Fruit fly (Drosophila melanogaster): ENCODE measurements around the gene srp.
A peak's percentile ranks its signal among the peaks of the same experiment; 100 is the strongest.

srp gene

dm6 chr3R:16004691-16005474 lies 18.9 kb downstream of the srp start:
- TF ChIP-seq fd96Ca (GFP tag; IDR thresholded peaks at IDR 0.05) = 0 out of 3 replicates have a peak, but pooled peaks have one; percentile 43
- no peak for TF ChIP-seq EcR (GFP tag; optimal IDR thresholded peaks at IDR 0.05)
- peak; percentile 19; the same call in 1 of the 2 replicates for TF ChIP-seq Ets98B (GFP tag; IDR thresholded peaks at IDR 0.05)
- TF ChIP-seq CG8159 (tag; optimal IDR thresholded peaks at IDR 0.05) = peak; percentile 49
- 0 out of 2 replicates have a peak, but pooled peaks have one; percentile 23 for TF ChIP-seq CG12605 (GFP tag; IDR thresholded peaks at IDR 0.05)

- TF ChIP-seq CG8301 (tag; optimal IDR thresholded peaks at IDR 0.05) (no peak), CG13204 (GFP tag; optimal IDR thresholded peaks at IDR 0.05) (no peak), CG34367 (tag; optimal IDR thresholded peaks at IDR 0.05) (no peak), EcR (GFP tag; optimal IDR thresholded peaks at IDR 0.05) (no peak), fd96Ca (GFP tag; IDR thresholded peaks at IDR 0.05) (no peak), CG15710 (tag; optimal IDR thresholded peaks at IDR 0.05) (no peak)
These were observed 20.0 kb downstream of the srp start for dm6 chr3R:16005943-16006342.

dm6 chr3R:16006806-16007556 lies 21.0 kb downstream of the srp start:
- TF ChIP-seq gl (tag; optimal IDR thresholded peaks at IDR 0.05) (no peak), rn (GFP tag; IDR thresholded peaks at IDR 0.05) (no peak), CG10348 (GFP tag; IDR thresholded peaks at IDR 0.05) (no peak), fd96Ca (GFP tag; IDR thresholded peaks at IDR 0.05) (no peak), CG8159 (tag; optimal IDR thresholded peaks at IDR 0.05) (no peak), EcR (GFP tag; optimal IDR thresholded peaks at IDR 0.05) (no peak), CG17806 (tag; optimal IDR thresholded peaks at IDR 0.05) (no peak), Pif1A (GFP tag; optimal IDR thresholded peaks at IDR 0.05) (no peak), Ets98B (GFP tag; IDR thresholded peaks at IDR 0.05) (no peak), CG15710 (tag; optimal IDR thresholded peaks at IDR 0.05) (no peak), CG8301 (tag; optimal IDR thresholded peaks at IDR 0.05) (no peak), CG14655 (GFP tag; optimal IDR thresholded peaks at IDR 0.05) (no peak), CG4496 (GFP tag; IDR thresholded peaks at IDR 0.05) (no peak), CG13204 (GFP tag; optimal IDR thresholded peaks at IDR 0.05) (no peak), CG12605 (GFP tag; IDR thresholded peaks at IDR 0.05) (no peak), D1 (tag; optimal IDR thresholded peaks at IDR 0.05) (no peak), Snoo (tag; optimal IDR thresholded peaks at IDR 0.05) (no peak), CG34367 (tag; optimal IDR thresholded peaks at IDR 0.05) (no peak)

dm6 chr3R:16008300-16008699 lies 22.3 kb downstream of the srp start:
- TF ChIP-seq EcR (GFP tag; optimal IDR thresholded peaks at IDR 0.05) = no peak
- no peak for TF ChIP-seq CG15710 (tag; optimal IDR thresholded peaks at IDR 0.05)
- no peak for TF ChIP-seq CG4496 (GFP tag; IDR thresholded peaks at IDR 0.05)
- no peak for TF ChIP-seq CG8301 (tag; optimal IDR thresholded peaks at IDR 0.05)
- TF ChIP-seq CG34367 (tag; optimal IDR thresholded peaks at IDR 0.05) = no peak
- no peak for TF ChIP-seq CG12605 (GFP tag; IDR thresholded peaks at IDR 0.05)
- TF ChIP-seq CG17806 (tag; optimal IDR thresholded peaks at IDR 0.05) = no peak
- TF ChIP-seq CG32121 (GFP tag; IDR thresholded peaks at IDR 0.05) = no peak
- no peak for TF ChIP-seq rn (GFP tag; IDR thresholded peaks at IDR 0.05)
- no peak for TF ChIP-seq Pif1A (GFP tag; optimal IDR thresholded peaks at IDR 0.05)
- no peak for TF ChIP-seq CG13204 (GFP tag; optimal IDR thresholded peaks at IDR 0.05)
- TF ChIP-seq gl (tag; optimal IDR thresholded peaks at IDR 0.05) = no peak
- TF ChIP-seq Snoo (tag; optimal IDR thresholded peaks at IDR 0.05) = no peak
- TF ChIP-seq Ets98B (GFP tag; IDR thresholded peaks at IDR 0.05) = no peak

dm6 chr3R:16009030-16009429 lies 23.1 kb downstream of the srp start, which contains the start of gene GATAe:
GATAe (plus strand) TSS chr3R:16009105.
- TF ChIP-seq CG4496 (GFP tag; IDR thresholded peaks at IDR 0.05) = no peak

- TF ChIP-seq Snoo (tag; optimal IDR thresholded peaks at IDR 0.05) (no peak), gl (tag; optimal IDR thresholded peaks at IDR 0.05) (no peak), CG10348 (GFP tag; IDR thresholded peaks at IDR 0.05) (no peak), Ets98B (GFP tag; IDR thresholded peaks at IDR 0.05) (no peak), rn (GFP tag; IDR thresholded peaks at IDR 0.05) (no peak)
These were observed 24.1 kb downstream of the srp start for dm6 chr3R:16010009-16010505.

- TF ChIP-seq rn (GFP tag; IDR thresholded peaks at IDR 0.05) (no peak), Pif1A (GFP tag; optimal IDR thresholded peaks at IDR 0.05) (no peak), CG8159 (tag; optimal IDR thresholded peaks at IDR 0.05) (no peak), CG4496 (GFP tag; IDR thresholded peaks at IDR 0.05) (no peak), CG15710 (tag; optimal IDR thresholded peaks at IDR 0.05) (no peak), CG13204 (GFP tag; optimal IDR thresholded peaks at IDR 0.05) (no peak), Snoo (tag; optimal IDR thresholded peaks at IDR 0.05) (no peak), Ets98B (GFP tag; IDR thresholded peaks at IDR 0.05) (no peak), gl (tag; optimal IDR thresholded peaks at IDR 0.05) (no peak), CG14655 (GFP tag; optimal IDR thresholded peaks at IDR 0.05) (no peak), CG9948 (tag; optimal IDR thresholded peaks at IDR 0.05) (no peak), fd96Ca (GFP tag; IDR thresholded peaks at IDR 0.05) (no peak), CG8301 (tag; optimal IDR thresholded peaks at IDR 0.05) (no peak), CG34367 (tag; optimal IDR thresholded peaks at IDR 0.05) (no peak), CG10348 (GFP tag; IDR thresholded peaks at IDR 0.05) (no peak)
These were observed 25.9 kb downstream of the srp start for dm6 chr3R:16011698-16012332.
